Worm (Caenorhabditis elegans) whole organism, young adult: ENCODE data around the gene wrt-8.

Experiments
- B0261.1 ChIP-seq: sonication (generic microtip); optimal IDR thresholded peaks from 2 replicates; lab custom pipeline; 2016; ENCODE audit warnings: mild to moderate bottlenecking, missing genetic modification characterization, moderate library complexity, missing compliant biosample characterization
- D2030.7 ChIP-seq: fragments of 200-800 bp; sonication (Bioruptor generic); IDR thresholded peaks from 2 replicates; pipeline ENCODE4 v1.3.6; 2022; ENCODE audit warnings: missing genetic modification reagents, missing genetic modification characterization, missing compliant biosample characterization
- F49E8.2 ChIP-seq: sonication (generic microtip); optimal IDR thresholded peaks from 3 replicates; lab custom pipeline; 2017; ENCODE audit warnings: missing genetic modification characterization, mild to moderate bottlenecking, missing compliant biosample characterization, antibody characterized with exemption, moderate library complexity; ENCODE audit not compliant: insufficient read depth
- F57C9.4 ChIP-seq: sonication (generic microtip); optimal IDR thresholded peaks from 2 replicates; lab custom pipeline; 2017; ENCODE audit warnings: mild to moderate bottlenecking, missing genetic modification characterization, missing compliant biosample characterization
- K11D2.4 ChIP-seq: fragments of 200-800 bp; sonication (Bioruptor generic); IDR thresholded peaks from 2 replicates; pipeline ENCODE4 v1.3.6; 2022; ENCODE audit warnings: missing genetic modification reagents, missing genetic modification characterization, missing compliant biosample characterization
- K12H6.12 ChIP-seq: fragments of 200-800 bp; sonication (Bioruptor generic); optimal IDR thresholded peaks from 2 replicates; lab custom pipeline; 2018; ENCODE audit warnings: mild to moderate bottlenecking, missing genetic modification characterization, missing compliant biosample characterization
- T26A5.8 ChIP-seq: sonication (generic microtip); optimal IDR thresholded peaks from 2 replicates; lab custom pipeline; 2016; ENCODE audit warnings: missing genetic modification characterization, missing compliant biosample characterization
- Y79H2A.3 ChIP-seq: fragments of 200-800 bp; sonication (Bioruptor generic); conservative IDR thresholded peaks from 2 replicates; pipeline ENCODE4 v1.3.6; 2022; ENCODE audit warnings: missing genetic modification reagents, missing genetic modification characterization, missing compliant biosample characterization
- attf-3 ChIP-seq: fragments of 200-800 bp; sonication (Bioruptor generic); conservative IDR thresholded peaks from 2 replicates; pipeline ENCODE4 v1.3.6; 2022; ENCODE audit warnings: missing genetic modification reagents, missing genetic modification characterization, missing compliant biosample characterization
- attf-6 ChIP-seq: fragments of 200-800 bp; sonication (Bioruptor generic); IDR thresholded peaks from 2 replicates; pipeline ENCODE4 v1.3.6; 2022; ENCODE audit warnings: missing genetic modification reagents, missing genetic modification characterization, missing compliant biosample characterization
- bed-1 ChIP-seq: fragments of 200-800 bp; sonication (Bioruptor generic); IDR thresholded peaks from 2 replicates; pipeline ENCODE4 v1.3.6; 2022; ENCODE audit warnings: missing genetic modification reagents, missing genetic modification characterization, missing compliant biosample characterization
- cebp-2 ChIP-seq: fragments of 200-800 bp; sonication (Bioruptor generic); IDR thresholded peaks from 2 replicates; pipeline ENCODE4 v1.3.6; 2022; ENCODE audit warnings: missing genetic modification characterization, missing compliant biosample characterization
- ceh-79 ChIP-seq: sonication (generic microtip); optimal IDR thresholded peaks from 2 replicates; lab custom pipeline; 2017; ENCODE audit warnings: mild to moderate bottlenecking, missing genetic modification characterization, missing compliant biosample characterization
- egl-44 ChIP-seq: fragments of 200-800 bp; sonication (Bioruptor generic); IDR thresholded peaks from 2 replicates; pipeline ENCODE4 v1.3.6; 2022; ENCODE audit warnings: missing genetic modification reagents, missing genetic modification characterization, missing compliant biosample characterization
- fkh-3 ChIP-seq: sonication (generic microtip); optimal IDR thresholded peaks from 2 replicates; lab custom pipeline; 2016; ENCODE audit warnings: mild to moderate bottlenecking, missing genetic modification characterization, missing compliant biosample characterization
- hmg-20 ChIP-seq: fragments of 200-800 bp; sonication (Bioruptor generic); IDR thresholded peaks from 2 replicates; pipeline ENCODE4 v1.3.6; 2022; ENCODE audit warnings: missing genetic modification reagents, missing genetic modification characterization, missing compliant biosample characterization
- let-526 ChIP-seq: fragments of 200-800 bp; sonication (Bioruptor generic); IDR thresholded peaks from 2 replicates; pipeline ENCODE4 v1.3.6; 2022; ENCODE audit warnings: missing genetic modification reagents, missing genetic modification characterization, missing compliant biosample characterization
- lin-26 ChIP-seq: fragments of 200-800 bp; sonication (Bioruptor generic); IDR thresholded peaks from 2 replicates; pipeline ENCODE4 v1.3.6; 2022; ENCODE audit warnings: missing genetic modification reagents, missing genetic modification characterization, missing compliant biosample characterization
- lin-40 ChIP-seq: sonication (generic microtip); optimal IDR thresholded peaks from 2 replicates; lab custom pipeline; 2016; ENCODE audit warnings: missing genetic modification characterization, mild to moderate bottlenecking, missing compliant biosample characterization, missing genotype, missing genetic modification reagents
- lir-1 ChIP-seq: fragments of 200-800 bp; sonication (Bioruptor generic); conservative IDR thresholded peaks from 2 replicates; pipeline ENCODE4 v1.3.6; 2022; ENCODE audit warnings: missing genetic modification reagents, missing genetic modification characterization, missing compliant biosample characterization
- lsy-27 ChIP-seq: sonication (generic microtip); optimal IDR thresholded peaks from 2 replicates; lab custom pipeline; 2017; ENCODE audit warnings: missing genetic modification characterization, mild to moderate bottlenecking, missing compliant biosample characterization, antibody characterized with exemption, missing genotype, borderline replicate concordance; ENCODE audit not compliant: insufficient read depth
- madf-8 ChIP-seq: fragments of 200-800 bp; sonication (Bioruptor generic); conservative IDR thresholded peaks from 2 replicates; pipeline ENCODE4 v1.3.6; 2022; ENCODE audit warnings: missing genetic modification reagents, missing genetic modification characterization, missing compliant biosample characterization
- nfya-1 ChIP-seq: sonication (generic microtip); optimal IDR thresholded peaks from 2 replicates; lab custom pipeline; 2017; ENCODE audit warnings: antibody characterized with exemption, missing compliant biosample characterization, missing genetic modification characterization, borderline replicate concordance; ENCODE audit not compliant: insufficient read depth
- nfya-2 ChIP-seq: fragments of 200-800 bp; sonication (Bioruptor generic); IDR thresholded peaks from 2 replicates; pipeline ENCODE4 v1.3.6; 2022; ENCODE audit warnings: missing genetic modification reagents, missing genetic modification characterization, missing compliant biosample characterization
- rpc-1 ChIP-seq, 2 experiments: fragments of 150-350 bp in 1 of 2; sonication (generic microtip) in 1 of 2; optimal IDR thresholded peaks; 2 replicates each; lab custom pipeline; 2014 to 2018; ENCODE audit warnings: missing biosample characterization in 1 of 2, missing genetic modification characterization in 1 of 2, missing genetic modification reagents in 1 of 2, missing genotype in 1 of 2
- sptf-2 ChIP-seq: fragments of 200-800 bp; sonication (Bioruptor generic); optimal IDR thresholded peaks from 2 replicates; lab custom pipeline; 2018; ENCODE audit warnings: mild to moderate bottlenecking, missing genetic modification characterization, missing compliant biosample characterization
- unc-130 ChIP-seq: sonication (generic microtip); optimal IDR thresholded peaks from 2 replicates; lab custom pipeline; 2016; ENCODE audit warnings: missing genetic modification reagents, missing genetic modification characterization, missing compliant biosample characterization
- xnd-1 ChIP-seq: sonication (generic microtip); optimal IDR thresholded peaks from 2 replicates; lab custom pipeline; 2016; ENCODE audit warnings: missing genotype, missing genetic modification reagents, missing genetic modification characterization, missing compliant biosample characterization
- zim-3 ChIP-seq: sonication (generic microtip); optimal IDR thresholded peaks from 2 replicates; lab custom pipeline; 2017; ENCODE audit warnings: mild to moderate bottlenecking, missing genetic modification characterization, moderate library complexity, missing compliant biosample characterization
- ztf-26 ChIP-seq: sonication (generic microtip); optimal IDR thresholded peaks from 2 replicates; lab custom pipeline; 2017; ENCODE audit warnings: missing genetic modification characterization, missing compliant biosample characterization
- ztf-6 ChIP-seq: fragments of 200-800 bp; sonication (Bioruptor generic); IDR thresholded peaks from 2 replicates; pipeline ENCODE4 v1.3.6; 2022; ENCODE audit warnings: missing genetic modification reagents, missing genetic modification characterization, missing compliant biosample characterization

The wrt-8 gene

ce11 chrV:15339363-15339762 lies 5.0 kb downstream of the wrt-8 start, which contains the start of gene clec-228:
clec-228 (minus strand) TSS chrV:15339463.
- no peak for TF ChIP-seq cebp-2 (GFP tag; lab: Robert Waterston, UW)
- no peak for TF ChIP-seq T26A5.8 (tag; lab: Kevin White, UChicago)
- no peak for TF ChIP-seq F49E8.2 (tag; lab: Kevin White, UChicago)
- no peak for TF ChIP-seq sptf-2
- TF ChIP-seq xnd-1 (tag; lab: Kevin White, UChicago): no peak
- TF ChIP-seq hmg-20 (GFP tag; lab: Robert Waterston, UW): no peak
- no peak for TF ChIP-seq attf-3
- no peak for TF ChIP-seq lin-26 (GFP tag; lab: Robert Waterston, UW)
- no peak for TF ChIP-seq lir-1 (GFP tag; lab: Robert Waterston, UW)
- no peak for TF ChIP-seq nfya-2

DNA sequence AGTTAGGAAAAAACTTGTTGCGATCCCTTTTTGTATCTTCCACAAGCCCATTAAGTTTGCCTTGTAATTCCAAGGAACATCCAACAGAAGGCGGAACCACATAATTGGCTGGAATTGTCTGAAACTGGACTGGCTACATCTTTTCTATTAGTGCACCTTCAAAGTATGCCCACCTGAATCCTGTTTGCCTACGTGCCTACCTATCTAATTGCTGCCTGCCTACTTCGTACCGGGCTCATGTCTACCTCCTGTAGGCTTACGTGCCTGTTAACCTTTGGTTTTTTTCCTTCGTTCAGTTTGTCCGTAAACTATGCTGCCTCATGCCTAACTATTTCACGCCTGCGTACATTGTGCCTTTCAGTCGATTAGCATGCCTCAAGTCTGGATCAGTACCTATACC lies 7.0 kb downstream of the wrt-8 start, which contains the start of gene wrt-7:
Gene wrt-7 (minus strand): TSS at position 101 of the 400 bp plus-strand sequence.
- TF ChIP-seq madf-8 (GFP tag; lab: Robert Waterston, UW) (no peak), ztf-6 (GFP tag; lab: Robert Waterston, UW) (no peak)

DNA sequence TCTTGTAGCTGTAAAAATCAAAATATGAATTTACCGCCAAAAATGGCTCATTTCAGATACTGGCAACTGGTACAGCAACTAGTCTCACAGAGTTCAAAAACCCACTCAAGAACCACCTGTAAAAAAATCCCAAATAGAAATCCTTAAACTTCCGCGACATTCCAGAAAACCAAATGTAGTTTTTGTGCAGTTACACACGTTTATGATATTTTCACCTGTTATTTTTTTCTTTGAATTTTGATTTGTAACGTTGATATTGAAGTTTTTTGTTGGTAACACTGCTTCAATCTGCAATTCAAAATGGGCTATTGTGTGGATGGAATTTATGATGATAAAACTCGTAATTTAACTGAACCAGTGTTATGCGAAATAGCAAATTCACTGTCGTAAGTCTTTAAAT lies 11.5 kb downstream of the wrt-8 start, which contains the start of gene srw-113:
Gene srw-113 (plus strand): TSS at position 301 of the 400 bp plus-strand sequence.
- TF ChIP-seq B0261.1 (no peak), D2030.7 (GFP tag; lab: Robert Waterston, UW) (no peak), K11D2.4 (GFP tag; lab: Robert Waterston, UW) (no peak), unc-130 (no peak), lin-40 (tag; lab: Kevin White, UChicago) (no peak), attf-3 (no peak), nfya-1 (tag; lab: Kevin White, UChicago) (no peak), attf-6 (GFP tag; lab: Robert Waterston, UW) (no peak)

DNA sequence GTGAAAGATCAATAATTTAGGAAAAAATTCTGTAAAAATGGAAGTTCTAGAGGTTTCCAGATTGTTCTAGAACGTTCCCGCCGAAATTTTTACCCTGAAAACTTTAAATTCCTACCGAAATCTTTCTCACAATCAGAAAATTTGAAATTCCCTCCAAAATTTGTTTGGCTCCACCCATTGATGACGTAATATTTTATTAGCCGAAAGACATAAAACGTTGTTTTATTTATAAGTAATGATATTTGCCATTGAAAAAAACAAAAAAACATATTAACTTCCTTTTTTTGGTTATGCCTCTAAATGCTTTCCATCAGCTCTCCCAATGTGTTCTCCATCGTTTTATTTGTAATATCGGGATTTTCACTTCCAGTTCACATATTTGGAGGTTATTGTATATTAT lies 14.1 kb downstream of the wrt-8 start, which contains the start of gene srh-295:
Gene srh-295 (plus strand): TSS at position 301 of the 400 bp plus-strand sequence.
- TF ChIP-seq lin-26 (GFP tag; lab: Robert Waterston, UW) (no peak), let-526 (GFP tag; lab: Robert Waterston, UW) (no peak)
- TF ChIP-seq, all 124 proteins: peak for 0

DNA sequence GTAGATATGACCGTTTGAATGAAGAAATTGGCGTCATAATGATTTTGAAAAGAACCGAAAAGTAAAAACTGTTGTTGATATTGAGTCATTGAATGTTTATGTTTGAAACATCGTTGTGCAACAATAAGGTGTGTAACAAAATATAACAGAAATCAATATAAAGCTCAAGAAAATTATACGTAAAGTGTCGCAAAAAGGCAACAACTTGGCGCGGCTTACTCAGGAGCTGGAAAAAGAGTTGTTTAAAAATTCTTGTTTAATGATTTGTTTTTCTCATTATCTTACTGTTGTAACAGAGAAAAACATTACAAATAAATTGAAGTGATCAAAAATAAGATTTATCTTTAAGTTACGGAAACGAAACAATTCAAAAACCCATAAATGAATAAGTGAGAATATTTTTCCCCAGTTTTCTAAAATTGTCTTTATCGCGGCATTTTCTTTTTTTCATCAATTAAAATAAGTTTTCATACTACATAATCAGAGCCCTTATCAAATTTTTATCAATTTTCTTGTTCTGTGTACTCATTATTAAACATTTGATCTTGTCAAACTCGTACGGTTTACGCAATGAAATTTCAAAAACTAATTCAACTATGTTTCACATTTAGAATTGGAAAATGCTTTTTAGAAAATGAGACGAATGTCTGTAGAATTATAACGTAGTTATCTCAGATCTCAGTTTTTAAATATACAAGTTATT lies 16.5 kb downstream of the wrt-8 start, which contains the start of gene ZK1037.6:
Gene ZK1037.6 (minus strand): TSS at position 51 of the 703 bp plus-strand sequence.
- TF ChIP-seq egl-44 (no peak), madf-8 (GFP tag; lab: Robert Waterston, UW) (no peak), ceh-79 (tag; lab: Kevin White, UChicago) (no peak), bed-1 (GFP tag; lab: Robert Waterston, UW) (no peak), lsy-27 (tag; lab: Kevin White, UChicago) (no peak), nfya-2 (no peak), let-526 (GFP tag; lab: Robert Waterston, UW) (no peak), fkh-3 (tag; lab: Kevin White, UChicago) (no peak), Y79H2A.3 (GFP tag; lab: Robert Waterston, UW) (no peak), xnd-1 (tag; lab: Kevin White, UChicago) (no peak), zim-3 (tag; lab: Kevin White, UChicago) (no peak), F57C9.4 (tag; lab: Kevin White, UChicago) (no peak), K12H6.12 (tag; lab: Kevin White, UChicago) (no peak), rpc-1 (optimal IDR thresholded peaks at IDR 0.05; lab: Kevin White, UChicago) (no peak), rpc-1 (tag; optimal IDR thresholded peaks at IDR 0.05; lab: Kevin White, UChicago) (no peak), ztf-26 (tag; lab: Kevin White, UChicago) (no peak)
